Worm (Caenorhabditis elegans) whole organism, L1 larva: ENCODE data around the gene C16D9.9.

ENCODE experiments used
- fos-1 ChIP-seq: fragments of 150-350 bp; optimal IDR thresholded peaks from 2 replicates; lab custom pipeline; 2014; ENCODE audit warnings: missing biosample characterization, missing genetic modification characterization
- lin-39 ChIP-seq: fragments of 150-350 bp; optimal IDR thresholded peaks from 2 replicates; lab custom pipeline; 2014; ENCODE audit warnings: missing biosample characterization, missing genetic modification reagents, missing genetic modification characterization

DNA sequence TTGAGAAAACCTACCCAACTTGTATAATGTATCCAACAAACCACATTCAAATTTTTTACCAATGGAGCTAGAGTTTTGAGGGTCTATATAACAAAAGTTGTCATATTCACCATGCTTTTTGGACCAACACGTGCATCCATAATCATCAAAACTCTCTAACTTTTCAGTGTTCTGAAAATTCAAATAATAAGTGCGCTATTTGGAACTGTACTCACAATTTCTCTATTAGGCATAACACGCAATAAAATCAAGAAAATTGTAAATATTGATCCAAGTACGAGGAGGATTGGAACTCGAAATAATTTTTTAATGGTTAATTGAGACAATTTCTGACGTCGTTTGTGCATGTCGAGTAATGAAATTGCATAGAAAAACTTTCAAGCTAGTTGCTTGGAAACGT is 24.1 kb upstream of the C16D9.9 start, which contains the start of gene C16D9.3:
- TF ChIP-seq fos-1: no peak
- no peak for TF ChIP-seq lin-39 (tag; lab: Kevin White, UChicago)
